Worm (Caenorhabditis elegans) whole organism, L4 larva: ENCODE measurements around the gene Y51H4A.24.
A peak's percentile ranks its signal among the peaks of the same experiment; 100 is the strongest.

Experiments used
- F26F4.8 ChIP-seq: fragments of 200-800 bp; sonication (Bioruptor generic); conservative IDR thresholded peaks from 2 replicates; pipeline ENCODE4 v1.3.6; 2022; ENCODE audit warnings: missing genetic modification characterization, missing compliant biosample characterization
- F49E8.2 ChIP-seq: sonication (generic microtip); optimal IDR thresholded peaks from 2 replicates; lab custom pipeline; 2016; ENCODE audit warnings: missing compliant biosample characterization, mild to moderate bottlenecking, missing genetic modification characterization, borderline replicate concordance
- R02D3.7 ChIP-seq: fragments of 150-350 bp; sonication (generic microtip); optimal IDR thresholded peaks from 3 replicates; lab custom pipeline; 2014; ENCODE audit warnings: missing biosample characterization, missing genetic modification characterization
- aly-2 ChIP-seq: sonication (generic microtip); optimal IDR thresholded peaks from 2 replicates; lab custom pipeline; 2018; ENCODE audit warnings: missing biosample characterization, missing genetic modification characterization
- arid-1 ChIP-seq: fragments of 200-800 bp; sonication (Bioruptor generic); conservative IDR thresholded peaks from 2 replicates; pipeline ENCODE4 v1.3.6; 2022; ENCODE audit warnings: missing genetic modification reagents, missing genetic modification characterization, missing compliant biosample characterization
- ceh-62 ChIP-seq: sonication (generic microtip); optimal IDR thresholded peaks from 2 replicates; lab custom pipeline; 2017; ENCODE audit warnings: missing biosample characterization, missing genetic modification characterization
- ceh-82 ChIP-seq: sonication (generic microtip); optimal IDR thresholded peaks from 2 replicates; lab custom pipeline; 2017; ENCODE audit warnings: missing biosample characterization, missing genetic modification characterization
- dmd-8 ChIP-seq: fragments of 200-800 bp; sonication (Bioruptor generic); IDR thresholded peaks from 2 replicates; pipeline ENCODE4 v1.3.6; 2022; ENCODE audit warnings: missing genetic modification characterization, missing compliant biosample characterization
- dmd-9 ChIP-seq: fragments of 200-800 bp; sonication (Bioruptor generic); IDR thresholded peaks from 2 replicates; pipeline ENCODE4 v1.3.6; 2022; ENCODE audit warnings: missing genetic modification reagents, missing genetic modification characterization, missing compliant biosample characterization
- duxl-1 ChIP-seq: sonication (generic microtip); optimal IDR thresholded peaks from 2 replicates; lab custom pipeline; 2016; ENCODE audit warnings: mild to moderate bottlenecking, missing genetic modification characterization, moderate library complexity, missing compliant biosample characterization; ENCODE audit not compliant: poor library complexity
- hif-1 ChIP-seq, 2 experiments: sonication (generic microtip); optimal IDR thresholded peaks; 2 replicates each; lab custom pipeline; 2016 to 2017; ENCODE audit warnings: missing compliant biosample characterization in 2 of 2, missing genetic modification characterization in 2 of 2, missing genetic modification reagents in 2 of 2, missing genotype in 2 of 2, mild to moderate bottlenecking in 1 of 2
- madf-9 ChIP-seq: fragments of 200-800 bp; sonication (Bioruptor generic); conservative IDR thresholded peaks from 2 replicates; pipeline ENCODE4 v1.3.6; 2022; ENCODE audit warnings: missing genetic modification reagents, missing genetic modification characterization, missing compliant biosample characterization
- mxl-2 ChIP-seq: fragments of 200-800 bp; sonication (Bioruptor generic); conservative IDR thresholded peaks from 2 replicates; pipeline ENCODE4 v1.3.6; 2022; ENCODE audit warnings: missing genetic modification reagents, missing genetic modification characterization, missing compliant biosample characterization
- nhr-102 ChIP-seq: sonication (generic microtip); optimal IDR thresholded peaks from 2 replicates; lab custom pipeline; 2016; ENCODE audit warnings: mild to moderate bottlenecking, missing genetic modification characterization, moderate library complexity, missing compliant biosample characterization
- nhr-237 ChIP-seq: sonication (generic microtip); optimal IDR thresholded peaks from 2 replicates; lab custom pipeline; 2017; ENCODE audit warnings: missing biosample characterization, missing genetic modification characterization
- nhr-28 ChIP-seq: fragments of 150-350 bp; optimal IDR thresholded peaks from 2 replicates; lab custom pipeline; 2014; ENCODE audit warnings: missing biosample characterization, missing genetic modification characterization
- nhr-42 ChIP-seq: fragments of 200-800 bp; sonication (Bioruptor generic); IDR thresholded peaks from 2 replicates; pipeline ENCODE4 v1.3.6; 2022; ENCODE audit warnings: missing genetic modification characterization, missing compliant biosample characterization
- nhr-48 ChIP-seq: sonication (generic microtip); optimal IDR thresholded peaks from 2 replicates; lab custom pipeline; 2016; ENCODE audit warnings: mild to moderate bottlenecking, missing genetic modification characterization, missing compliant biosample characterization
- nhr-77 ChIP-seq: fragments of 150-350 bp; optimal IDR thresholded peaks from 2 replicates; lab custom pipeline; 2014; ENCODE audit warnings: missing biosample characterization, missing genetic modification characterization
- sdz-12 ChIP-seq: fragments of 200-800 bp; sonication (Bioruptor generic); optimal IDR thresholded peaks from 2 replicates; lab custom pipeline; 2018; ENCODE audit warnings: mild to moderate bottlenecking, missing genetic modification characterization, missing compliant biosample characterization
- set-16 ChIP-seq: fragments of 200-800 bp; sonication (Bioruptor generic); IDR thresholded peaks from 2 replicates; pipeline ENCODE4 v1.3.6; 2022; ENCODE audit warnings: missing genetic modification reagents, missing genetic modification characterization, missing compliant biosample characterization
- snpc-1.2 ChIP-seq: fragments of 200-800 bp; sonication (Bioruptor generic); IDR thresholded peaks from 2 replicates; pipeline ENCODE4 v1.3.6; 2022; ENCODE audit warnings: missing genetic modification reagents, missing genetic modification characterization, missing compliant biosample characterization
- snpc-4 ChIP-seq: fragments of 150-350 bp; optimal IDR thresholded peaks from 2 replicates; lab custom pipeline; 2014; ENCODE audit warnings: missing biosample characterization, missing genetic modification characterization
- tag-97 ChIP-seq: fragments of 200-800 bp; sonication (Bioruptor generic); IDR thresholded peaks from 2 replicates; pipeline ENCODE4 v1.3.6; 2022; ENCODE audit warnings: missing genetic modification characterization, missing compliant biosample characterization
- tra-1 ChIP-seq: fragments of 200-800 bp; sonication (Bioruptor generic); IDR thresholded peaks from 2 replicates; pipeline ENCODE4 v1.3.6; 2022; ENCODE audit warnings: missing genetic modification reagents, missing genetic modification characterization, missing compliant biosample characterization
- zip-2 ChIP-seq: fragments of 150-350 bp; optimal IDR thresholded peaks from 2 replicates; lab custom pipeline; 2014; ENCODE audit warnings: missing biosample characterization, missing genetic modification characterization

Y51H4A.24 gene

ce11 chrIV:16706950-16707349, 33.7 kb downstream of the Y51H4A.24 start:
- TF ChIP-seq snpc-1.2: peak; percentile 69
- TF ChIP-seq snpc-4 (tag; lab: Kevin White, UChicago): no peak
- TF ChIP-seq nhr-48 (tag; lab: Kevin White, UChicago): no peak

- no peak for TF ChIP-seq tra-1 (GFP tag; lab: Robert Waterston, UW)
- TF ChIP-seq F49E8.2 (tag; lab: Kevin White, UChicago): no peak
- TF ChIP-seq nhr-42 (GFP tag; lab: Robert Waterston, UW): no peak
- TF ChIP-seq snpc-1.2: no peak; the same call in 1 of the 2 replicates
- TF ChIP-seq F26F4.8: no peak
- no peak for TF ChIP-seq R02D3.7 (tag; lab: Kevin White, UChicago)
- TF ChIP-seq nhr-48 (tag; lab: Kevin White, UChicago): no peak
- no peak for TF ChIP-seq nhr-102
Observed at ce11 chrIV:16696422-16696821, 44.2 kb downstream of the Y51H4A.24 start.

ce11 chrIV:16694567-16694966, 46.1 kb downstream of the Y51H4A.24 start, which contains the start of gene Y51H4A.941:
Y51H4A.941 (minus strand) TSS chrIV:16694667.
- no peak for TF ChIP-seq nhr-28 (tag; lab: Kevin White, UChicago)
- TF ChIP-seq madf-9 (GFP tag; lab: Robert Waterston, UW): no peak
- no peak for TF ChIP-seq nhr-77 (tag; lab: Kevin White, UChicago)
- no peak for TF ChIP-seq nhr-237 (tag; lab: Kevin White, UChicago)
- no peak for TF ChIP-seq F26F4.8
- no peak for TF ChIP-seq ceh-62 (tag; lab: Kevin White, UChicago)
- no peak for TF ChIP-seq sdz-12 (GFP tag; lab: Kevin White, UChicago)
- TF ChIP-seq set-16 (GFP tag; lab: Robert Waterston, UW): no peak
- TF ChIP-seq dmd-8: no peak
- TF ChIP-seq ceh-82 (tag; lab: Kevin White, UChicago): no peak
- TF ChIP-seq mxl-2 (GFP tag; lab: Robert Waterston, UW): no peak
- TF ChIP-seq aly-2 (tag; lab: Kevin White, UChicago): no peak
- no peak for TF ChIP-seq arid-1
- no peak for TF ChIP-seq tag-97 (GFP tag; lab: Robert Waterston, UW)
- no peak for TF ChIP-seq zip-2 (tag; lab: Kevin White, UChicago)
- TF ChIP-seq duxl-1 (tag; lab: Kevin White, UChicago): no peak
- TF ChIP-seq hif-1 (tag; optimal IDR thresholded peaks at IDR 0.05; lab: Kevin White, UChicago): no peak
- no peak for TF ChIP-seq F49E8.2 (tag; lab: Kevin White, UChicago)
- no peak for TF ChIP-seq dmd-9 (GFP tag; lab: Robert Waterston, UW)
